Worm (Caenorhabditis elegans) whole organism, midembryonic: ENCODE measurements around the gene dmd-9.
A peak's percentile ranks its signal among the peaks of the same experiment; 100 is the strongest.

Experiments used
- T22C8.4 ChIP-seq: fragments of 200-800 bp; sonication (Bioruptor generic); IDR thresholded peaks from 2 replicates; pipeline ENCODE4 v1.3.6; 2022; ENCODE audit warnings: missing genetic modification characterization, missing compliant biosample characterization
- cog-1 ChIP-seq: sonication (generic microtip); optimal IDR thresholded peaks from 2 replicates; lab custom pipeline; 2016; ENCODE audit warnings: missing genetic modification characterization, missing compliant biosample characterization
- flt-1 ChIP-seq: fragments of 200-800 bp; sonication (Bioruptor generic); IDR thresholded peaks from 2 replicates; pipeline ENCODE4 v1.3.6; 2022; ENCODE audit warnings: missing genetic modification characterization, missing compliant biosample characterization
- klf-2 ChIP-seq: fragments of 200-800 bp; sonication (Bioruptor generic); conservative IDR thresholded peaks from 2 replicates; pipeline ENCODE4 v1.3.6; 2022; ENCODE audit warnings: missing genetic modification reagents, missing genetic modification characterization, missing compliant biosample characterization
- med-1 ChIP-seq: sonication (generic microtip); optimal IDR thresholded peaks from 2 replicates; lab custom pipeline; 2017; ENCODE audit warnings: missing genetic modification characterization, mild to moderate bottlenecking, missing compliant biosample characterization, antibody characterized with exemption, missing genetic modification reagents; ENCODE audit not compliant: insufficient read depth
- ref-1 ChIP-seq: fragments of 200-800 bp; sonication (Bioruptor generic); conservative IDR thresholded peaks from 2 replicates; pipeline ENCODE4 v1.3.6; 2022; ENCODE audit warnings: missing genetic modification reagents, missing genetic modification characterization, missing compliant biosample characterization
- tab-1 ChIP-seq: fragments of 200-800 bp; sonication (Bioruptor generic); IDR thresholded peaks from 2 replicates; pipeline ENCODE4 v1.3.6; 2022; ENCODE audit warnings: missing genetic modification characterization, missing compliant biosample characterization
- ztf-23 ChIP-seq: fragments of 200-800 bp; sonication (Bioruptor generic); IDR thresholded peaks from 2 replicates; pipeline ENCODE4 v1.3.6; 2022; ENCODE audit warnings: missing genetic modification reagents, missing genetic modification characterization, missing compliant biosample characterization
- ztf-29 ChIP-seq: fragments of 200-800 bp; sonication (Bioruptor generic); IDR thresholded peaks from 2 replicates; pipeline ENCODE4 v1.3.6; 2022; ENCODE audit warnings: missing genetic modification reagents, missing genetic modification characterization, missing compliant biosample characterization

Gene dmd-9

DNA sequence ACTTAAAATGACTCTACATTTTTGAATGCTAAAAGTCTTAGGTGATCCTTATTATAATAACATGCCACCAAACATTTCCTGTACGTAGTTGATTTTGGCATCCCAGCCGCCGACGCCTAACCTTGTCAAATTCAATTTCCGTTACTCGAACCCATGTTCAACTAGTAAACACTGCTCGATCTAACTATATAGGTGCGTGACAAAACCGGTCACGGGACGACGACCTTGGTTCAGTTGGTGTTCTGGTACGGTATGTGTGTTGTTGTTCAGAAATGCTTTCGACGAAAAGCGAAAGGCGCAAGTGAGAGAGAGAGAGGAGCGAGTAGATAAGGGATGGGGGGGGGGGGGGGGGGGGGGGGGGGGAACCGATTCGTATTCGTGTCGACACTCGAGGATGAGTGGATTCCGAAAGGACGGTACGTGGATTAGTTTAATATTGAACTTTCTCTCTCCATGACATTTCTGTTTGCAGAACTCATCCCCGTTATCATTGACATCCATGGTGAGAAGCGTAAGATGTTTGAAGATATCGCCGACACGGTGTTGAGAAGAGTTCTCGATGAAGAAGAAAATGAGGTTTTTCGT is 37.7 kb upstream of the dmd-9 start, which contains the start of gene W08E12.8:
TSS of gene W08E12.8 (plus strand) at position 395 of the 585 bp plus-strand sequence.
- TF ChIP-seq ztf-29 = no peak
- TF ChIP-seq ztf-23 (GFP tag; lab: Robert Waterston, UW) = no peak
- no peak for TF ChIP-seq flt-1 (GFP tag; lab: Robert Waterston, UW)
- no peak for TF ChIP-seq T22C8.4
- TF ChIP-seq ref-1 (GFP tag; lab: Robert Waterston, UW) = no peak
- TF ChIP-seq klf-2 (GFP tag; lab: Robert Waterston, UW) = no peak
- TF ChIP-seq med-1 (GFP tag; lab: Kevin White, UChicago) = no peak
- no peak for TF ChIP-seq tab-1 (GFP tag; lab: Robert Waterston, UW)
- TF ChIP-seq cog-1 (tag; lab: Kevin White, UChicago) = no peak

DNA sequence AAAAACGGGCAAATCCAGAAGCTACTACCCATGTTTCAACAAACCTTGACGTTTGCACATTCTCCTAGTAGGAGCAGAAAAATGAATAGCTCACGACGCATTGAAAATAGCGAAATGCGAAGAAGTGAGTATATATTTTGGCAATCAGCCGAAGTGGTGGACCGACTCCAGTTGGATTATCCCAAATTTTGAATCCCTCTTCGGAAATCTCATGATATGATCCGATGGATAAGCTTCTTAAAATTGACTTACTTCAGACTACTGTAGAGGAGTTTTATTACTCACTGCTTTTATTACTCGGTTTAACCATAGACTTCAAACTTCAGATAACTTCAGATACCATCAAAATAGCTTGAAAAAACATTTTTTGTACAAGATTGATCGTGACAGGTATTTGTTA is 34.9 kb upstream of the dmd-9 start, which contains the start of gene gcy-23:
TSS of gene gcy-23 (minus strand) at position 101 of the 400 bp plus-strand sequence.
- TF ChIP-seq ref-1 (GFP tag; lab: Robert Waterston, UW) = no peak
- no peak for TF ChIP-seq ztf-29
- TF ChIP-seq ztf-23 (GFP tag; lab: Robert Waterston, UW) = no peak
- no peak for TF ChIP-seq klf-2 (GFP tag; lab: Robert Waterston, UW)
- no peak for TF ChIP-seq tab-1 (GFP tag; lab: Robert Waterston, UW)

DNA sequence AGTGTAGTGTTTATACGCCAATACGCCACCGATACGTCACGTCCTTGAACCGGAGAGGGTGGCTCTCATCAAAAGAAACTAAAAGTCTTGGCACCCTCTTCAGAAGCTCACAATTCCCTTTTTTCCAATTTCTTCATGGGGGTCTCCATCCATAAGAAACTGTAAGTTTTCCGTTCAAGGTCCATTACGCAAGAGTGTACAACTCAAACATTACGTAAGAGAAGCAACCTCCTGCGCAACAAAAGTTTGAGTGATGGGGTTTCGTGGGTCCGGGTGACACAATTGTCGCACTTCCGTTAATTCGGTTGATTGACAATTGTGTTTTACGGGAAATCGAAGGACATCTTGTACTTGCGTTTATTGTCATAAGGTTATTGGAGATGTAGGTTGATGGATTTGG is 24.5 kb upstream of the dmd-9 start:
- TF ChIP-seq flt-1 (GFP tag; lab: Robert Waterston, UW) (no peak), T22C8.4 (no peak), cog-1 (tag; lab: Kevin White, UChicago) (no peak), ztf-23 (GFP tag; lab: Robert Waterston, UW) (no peak), tab-1 (GFP tag; lab: Robert Waterston, UW) (no peak), ref-1 (GFP tag; lab: Robert Waterston, UW) (no peak), ztf-29 (no peak), klf-2 (GFP tag; lab: Robert Waterston, UW) (no peak), med-1 (GFP tag; lab: Kevin White, UChicago) (no peak)

DNA sequence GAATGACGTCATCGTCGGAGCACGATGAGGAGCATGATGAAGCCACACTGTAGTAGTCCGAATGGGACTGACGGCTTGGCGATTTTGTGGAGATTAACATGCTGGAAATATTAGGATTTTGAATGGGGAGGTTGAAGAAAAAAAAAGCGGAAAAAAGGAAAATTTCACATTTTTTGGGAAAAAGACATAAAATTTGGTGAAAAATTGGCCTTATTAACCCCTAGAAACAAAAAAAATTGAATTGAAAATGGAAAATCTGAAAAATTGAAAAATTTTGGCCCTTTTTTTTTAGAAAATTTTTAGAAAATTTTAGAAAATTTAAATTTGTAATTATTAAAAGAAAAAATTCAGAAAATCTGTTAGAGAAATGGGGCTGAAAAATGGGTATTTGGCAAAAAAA is 19.0 kb upstream of the dmd-9 start, which contains the start of gene T26C12.3:
TSS of gene T26C12.3 (minus strand) at position 101 of the 400 bp plus-strand sequence.
- TF ChIP-seq flt-1 (GFP tag; lab: Robert Waterston, UW) (no peak), ref-1 (GFP tag; lab: Robert Waterston, UW) (no peak), ztf-29 (no peak), T22C8.4 (no peak), ztf-23 (GFP tag; lab: Robert Waterston, UW) (no peak), klf-2 (GFP tag; lab: Robert Waterston, UW) (no peak), med-1 (GFP tag; lab: Kevin White, UChicago) (no peak), tab-1 (GFP tag; lab: Robert Waterston, UW) (no peak), cog-1 (tag; lab: Kevin White, UChicago) (no peak)

DNA sequence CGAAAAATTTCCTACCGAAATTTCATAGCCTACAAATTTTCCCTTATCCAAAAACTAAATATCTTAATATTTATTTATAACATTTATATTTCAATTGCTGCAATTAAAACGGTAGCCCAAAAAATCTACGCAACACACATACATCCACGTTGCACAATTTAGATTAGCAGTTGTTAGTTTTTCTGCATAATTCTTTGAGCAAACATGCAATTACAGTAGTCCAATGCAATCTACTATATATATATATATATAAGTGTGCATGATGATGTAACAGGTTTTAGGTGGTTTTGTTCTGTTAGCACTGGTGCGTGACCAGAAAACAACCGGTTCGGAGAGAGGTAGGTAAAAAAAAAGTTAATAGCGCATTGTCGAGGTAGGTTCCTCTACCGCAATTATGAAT is 17.0 kb upstream of the dmd-9 start:
- TF ChIP-seq klf-2 (GFP tag; lab: Robert Waterston, UW) (no peak), tab-1 (GFP tag; lab: Robert Waterston, UW) (no peak), ztf-23 (GFP tag; lab: Robert Waterston, UW) (no peak), ztf-29 (no peak), med-1 (GFP tag; lab: Kevin White, UChicago) (no peak), cog-1 (tag; lab: Kevin White, UChicago) (no peak), flt-1 (GFP tag; lab: Robert Waterston, UW) (no peak), T22C8.4 (no peak), ref-1 (GFP tag; lab: Robert Waterston, UW) (no peak)

DNA sequence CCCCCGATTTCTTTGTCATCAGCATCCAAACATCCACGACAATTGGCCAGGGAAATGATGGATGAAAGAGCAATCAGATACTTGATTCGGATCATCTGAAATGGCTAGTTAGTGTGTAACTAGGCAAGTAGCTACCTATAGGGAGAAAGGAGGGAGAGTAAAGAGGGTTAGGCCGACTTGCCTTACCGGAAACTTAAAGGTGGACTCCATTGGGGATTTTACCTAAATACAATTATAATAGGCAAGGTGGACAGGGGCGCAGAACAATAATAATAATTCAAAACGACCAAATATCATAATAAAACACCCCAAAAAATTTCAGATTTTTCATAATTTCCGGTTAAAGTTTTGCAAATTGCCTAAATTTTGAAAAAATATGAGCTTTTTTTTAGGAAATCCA is 13.2 kb upstream of the dmd-9 start, which contains the start of gene clec-173:
TSS of gene clec-173 (minus strand) at position 101 of the 400 bp plus-strand sequence.
- TF ChIP-seq klf-2 (GFP tag; lab: Robert Waterston, UW) (no peak), ztf-23 (GFP tag; lab: Robert Waterston, UW) (no peak)

DNA sequence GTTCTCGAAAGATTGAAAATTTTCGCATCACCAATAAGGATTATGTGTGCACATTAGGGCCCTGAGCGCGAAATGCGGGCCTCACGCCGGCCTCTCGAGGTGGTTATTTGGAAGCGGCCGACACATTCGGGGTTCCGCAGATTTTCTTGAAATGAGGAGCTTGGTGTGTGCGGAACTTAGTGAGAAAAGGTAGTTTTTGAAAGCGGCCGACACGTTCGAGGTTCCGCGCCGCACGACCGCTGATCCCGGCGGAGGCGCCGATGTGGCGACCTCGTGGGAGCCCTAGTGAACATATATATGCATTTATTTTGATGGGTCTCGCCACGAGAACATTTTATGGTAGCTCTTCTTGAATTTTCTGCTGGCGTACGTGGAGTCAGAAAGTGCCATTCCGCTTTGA is 12.5 kb upstream of the dmd-9 start:
- no peak for TF ChIP-seq cog-1 (tag; lab: Kevin White, UChicago)
- TF ChIP-seq T22C8.4 = no peak
- 0 out of 2 replicates have a peak, but pooled peaks have one; percentile 59 for TF ChIP-seq flt-1 (GFP tag; lab: Robert Waterston, UW)

DNA sequence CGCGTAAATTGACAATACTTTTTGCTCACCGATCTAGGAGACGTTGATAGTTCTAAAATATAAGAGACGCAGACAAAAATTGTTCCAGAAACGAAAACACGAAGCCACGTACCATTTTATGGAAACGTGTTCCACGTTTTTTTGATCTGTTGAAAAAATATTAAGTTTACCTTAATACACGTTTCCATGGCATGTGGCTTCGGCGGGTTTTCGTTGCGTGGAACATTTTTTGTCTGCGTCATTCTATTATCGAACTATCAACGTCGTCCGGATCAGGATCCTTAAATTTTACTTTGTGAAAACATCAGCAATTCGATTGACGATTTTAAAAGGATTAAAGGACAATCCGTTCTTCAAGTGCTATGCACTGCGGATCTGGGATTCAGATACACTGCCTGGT is 11.3 kb upstream of the dmd-9 start, which contains the start of gene T26C12.2:
TSS of gene T26C12.2 (minus strand) at position 101 of the 400 bp plus-strand sequence.
- TF ChIP-seq ref-1 (GFP tag; lab: Robert Waterston, UW) (no peak), med-1 (GFP tag; lab: Kevin White, UChicago) (no peak), flt-1 (GFP tag; lab: Robert Waterston, UW) (no peak), cog-1 (tag; lab: Kevin White, UChicago) (no peak), T22C8.4 (no peak), ztf-23 (GFP tag; lab: Robert Waterston, UW) (no peak)

DNA sequence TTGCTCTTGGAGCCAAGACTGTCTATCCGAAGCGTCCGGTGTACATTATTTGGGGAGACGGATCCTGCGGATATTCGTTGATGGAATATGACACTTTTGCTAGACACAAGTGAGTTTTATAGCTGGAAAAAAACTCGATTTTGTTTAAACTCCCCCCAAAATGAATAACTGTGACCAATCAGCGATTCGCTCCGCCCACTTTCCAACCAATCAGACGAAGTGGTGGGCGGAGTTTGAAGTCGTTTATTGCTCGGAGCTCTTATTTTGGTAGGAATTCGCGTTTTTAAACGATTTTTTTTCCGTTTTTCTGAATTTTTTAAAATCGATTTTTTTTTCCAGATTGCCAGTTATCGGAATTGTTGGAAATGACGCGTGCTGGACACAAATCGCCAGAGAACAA is 7.4 kb upstream of the dmd-9 start:
- TF ChIP-seq T22C8.4 = no peak
- no peak for TF ChIP-seq ztf-23 (GFP tag; lab: Robert Waterston, UW)
- no peak for TF ChIP-seq ztf-29
- TF ChIP-seq ref-1 (GFP tag; lab: Robert Waterston, UW) = no peak
- no peak for TF ChIP-seq klf-2 (GFP tag; lab: Robert Waterston, UW)
- no peak for TF ChIP-seq tab-1 (GFP tag; lab: Robert Waterston, UW)
- no peak for TF ChIP-seq flt-1 (GFP tag; lab: Robert Waterston, UW)
- no peak for TF ChIP-seq med-1 (GFP tag; lab: Kevin White, UChicago)
- no peak for TF ChIP-seq cog-1 (tag; lab: Kevin White, UChicago)

DNA sequence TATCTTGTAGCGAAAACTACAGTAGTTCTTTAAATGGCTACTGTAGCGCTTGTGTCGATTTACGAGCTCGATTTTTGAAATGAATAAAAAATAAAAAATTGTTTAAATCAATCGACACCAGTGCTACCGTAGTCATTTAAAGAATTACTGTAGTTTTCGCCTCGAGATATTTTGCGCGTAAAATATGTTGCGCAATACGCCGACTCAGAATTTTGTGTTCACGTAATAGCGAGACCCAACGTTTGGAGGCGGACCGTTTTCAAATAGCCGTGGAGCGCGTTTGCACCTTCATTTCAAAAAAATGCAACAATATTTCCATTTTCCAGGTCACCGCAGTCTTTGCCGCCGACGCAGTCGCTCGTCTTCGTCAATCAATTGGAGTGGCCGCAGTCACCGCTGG is 5.9 kb upstream of the dmd-9 start:
- no peak for TF ChIP-seq ztf-23 (GFP tag; lab: Robert Waterston, UW)
- TF ChIP-seq ztf-29 = no peak
- no peak for TF ChIP-seq ref-1 (GFP tag; lab: Robert Waterston, UW)
- TF ChIP-seq flt-1 (GFP tag; lab: Robert Waterston, UW) = no peak
- TF ChIP-seq tab-1 (GFP tag; lab: Robert Waterston, UW) = no peak
- no peak for TF ChIP-seq cog-1 (tag; lab: Kevin White, UChicago)
- no peak for TF ChIP-seq klf-2 (GFP tag; lab: Robert Waterston, UW)
- no peak for TF ChIP-seq T22C8.4
- no peak for TF ChIP-seq med-1 (GFP tag; lab: Kevin White, UChicago)
